Fruit fly (Drosophila melanogaster) whole organism, embryonic: ENCODE measurements around the gene Alg9.

ENCODE experiments used
- CG12155 ChIP-seq: fragments of 200-800 bp; sonication (Bioruptor generic); optimal IDR thresholded peaks from 3 replicates; lab custom pipeline; 2016; ENCODE audit warnings: missing biosample characterization, missing genetic modification characterization
- CG14014 ChIP-seq: fragments of 200-800 bp; sonication (Bioruptor generic); IDR thresholded peaks from 2 replicates; pipeline ENCODE4 v1.3.6; 2022; ENCODE audit warnings: missing biosample characterization, missing genetic modification characterization
- CG15479 ChIP-seq: fragments of 200-800 bp; sonication (Bioruptor generic); optimal IDR thresholded peaks from 3 replicates; lab custom pipeline; 2019; ENCODE audit warnings: missing biosample characterization, mild to moderate bottlenecking, missing genetic modification characterization, moderate library complexity
- CG17328 ChIP-seq: fragments of 200-800 bp; sonication (Bioruptor generic); IDR thresholded peaks from 2 replicates; pipeline ENCODE4 v1.3.6; 2022; ENCODE audit warnings: missing biosample characterization, missing genetic modification characterization
- CG18011 ChIP-seq: fragments of 200-800 bp; sonication (Bioruptor generic); optimal IDR thresholded peaks from 2 replicates; lab custom pipeline; 2017; ENCODE audit warnings: missing biosample characterization, missing genetic modification characterization, mild to moderate bottlenecking, moderate library complexity, missing genotype
- CG1832 ChIP-seq: fragments of 200-800 bp; sonication (Bioruptor generic); optimal IDR thresholded peaks from 2 replicates; lab custom pipeline; 2017; ENCODE audit warnings: missing biosample characterization, mild to moderate bottlenecking, missing genetic modification characterization, inconsistent platforms
- CG2889 ChIP-seq: fragments of 200-800 bp; sonication (Bioruptor generic); IDR thresholded peaks from 3 replicates; pipeline ENCODE4 v1.3.6; 2022; ENCODE audit warnings: missing biosample characterization, missing genetic modification characterization
- CG34224 ChIP-seq: fragments of 200-800 bp; sonication (Bioruptor generic); IDR thresholded peaks from 3 replicates; pipeline ENCODE4 v1.3.6; 2022; ENCODE audit warnings: missing biosample characterization, missing genetic modification characterization; ENCODE audit not compliant: partially characterized antibody
- CG4328 ChIP-seq: fragments of 200-800 bp; sonication (Bioruptor generic); optimal IDR thresholded peaks from 3 replicates; lab custom pipeline; 2017; ENCODE audit warnings: missing biosample characterization, missing genetic modification reagents, missing genetic modification characterization
- CG5180 ChIP-seq: fragments of 200-800 bp; sonication (Bioruptor generic); optimal IDR thresholded peaks from 3 replicates; lab custom pipeline; 2017; ENCODE audit warnings: missing biosample characterization, missing genetic modification characterization, mild to moderate bottlenecking, moderate library complexity, missing genetic modification reagents
- CG6272 ChIP-seq: fragments of 200-800 bp; sonication (Bioruptor generic); IDR thresholded peaks from 2 replicates; pipeline ENCODE4 v1.3.6; 2022; ENCODE audit warnings: missing biosample characterization, missing genetic modification characterization
- CG7556 ChIP-seq: fragments of 200-800 bp; sonication (Bioruptor generic); optimal IDR thresholded peaks from 2 replicates; lab custom pipeline; 2017; ENCODE audit warnings: missing biosample characterization, mild to moderate bottlenecking, missing genetic modification characterization
- CG8290 ChIP-seq, 3 experiments: fragments of 200-800 bp; sonication (Bioruptor generic); optimal IDR thresholded peaks; 2 replicates each; lab custom pipeline; 2016 to 2019; ENCODE audit warnings: missing biosample characterization in 3 of 3, missing genetic modification characterization in 3 of 3, mild to moderate bottlenecking in 2 of 3, moderate library complexity in 1 of 3
- CG8944 ChIP-seq: fragments of 200-800 bp; sonication (Bioruptor generic); optimal IDR thresholded peaks from 3 replicates; lab custom pipeline; 2016; ENCODE audit warnings: missing biosample characterization, missing genetic modification characterization
- D19A ChIP-seq: fragments of 200-800 bp; optimal IDR thresholded peaks from 3 replicates; lab custom pipeline; 2019; ENCODE audit warnings: missing biosample characterization, mild to moderate bottlenecking, missing genetic modification characterization, moderate library complexity
- E2f1 ChIP-seq: fragments of 200-800 bp; sonication (Bioruptor generic); IDR thresholded peaks from 2 replicates; pipeline ENCODE4 v1.3.6; 2022; ENCODE audit warnings: missing biosample characterization, missing genetic modification characterization
- HHEX ChIP-seq: fragments of 200-800 bp; sonication (Bioruptor generic); optimal IDR thresholded peaks from 3 replicates; lab custom pipeline; 2017; ENCODE audit warnings: missing biosample characterization, mild to moderate bottlenecking, missing genetic modification characterization, missing genetic modification reagents
- HLHmδ ChIP-seq: fragments of 200-800 bp; sonication (Bioruptor generic); optimal IDR thresholded peaks from 2 replicates; lab custom pipeline; 2018; ENCODE audit warnings: missing biosample characterization, mild to moderate bottlenecking, missing genetic modification characterization, moderate library complexity
- Hr3 ChIP-seq: fragments of 200-800 bp; sonication (Bioruptor generic); optimal IDR thresholded peaks from 3 replicates; lab custom pipeline; 2016; ENCODE audit warnings: missing biosample characterization, missing genetic modification characterization
- Hsf ChIP-seq: fragments of 200-800 bp; sonication (Bioruptor generic); optimal IDR thresholded peaks from 3 replicates; lab custom pipeline; 2016; ENCODE audit warnings: missing biosample characterization, missing genetic modification characterization
- MTF-1 ChIP-seq: fragments of 200-800 bp; sonication (Bioruptor generic); optimal IDR thresholded peaks from 2 replicates; lab custom pipeline; 2018; ENCODE audit warnings: missing biosample characterization, mild to moderate bottlenecking, missing genetic modification characterization, borderline replicate concordance
- Max ChIP-seq: fragments of 200-800 bp; sonication (Bioruptor generic); optimal IDR thresholded peaks from 2 replicates; lab custom pipeline; 2016; ENCODE audit warnings: missing biosample characterization, mild to moderate bottlenecking, missing genetic modification characterization
- Myb ChIP-seq: fragments of 200-800 bp; sonication (Bioruptor generic); optimal IDR thresholded peaks from 2 replicates; lab custom pipeline; 2016; ENCODE audit warnings: missing biosample characterization, missing genetic modification characterization
- NFAT ChIP-seq: fragments of 200-800 bp; sonication (Bioruptor generic); IDR thresholded peaks from 2 replicates; pipeline ENCODE4 v1.3.6; 2022; ENCODE audit warnings: missing biosample characterization, missing genetic modification characterization
- Nf-YB ChIP-seq: fragments of 200-800 bp; sonication (Bioruptor generic); optimal IDR thresholded peaks from 3 replicates; lab custom pipeline; 2019; ENCODE audit warnings: missing biosample characterization, mild to moderate bottlenecking, missing genetic modification characterization, moderate library complexity
- Poxn ChIP-seq: fragments of 200-800 bp; sonication (Bioruptor generic); IDR thresholded peaks from 2 replicates; pipeline ENCODE4 v1.3.6; 2022; ENCODE audit warnings: missing biosample characterization, missing genetic modification characterization
- Ptx1 ChIP-seq: fragments of 200-800 bp; sonication (Bioruptor generic); IDR thresholded peaks from 2 replicates; pipeline ENCODE4 v1.3.6; 2022; ENCODE audit warnings: missing biosample characterization, missing genetic modification characterization
- YL-1 ChIP-seq: fragments of 200-800 bp; sonication (Bioruptor generic); optimal IDR thresholded peaks from 3 replicates; lab custom pipeline; 2017; ENCODE audit warnings: missing biosample characterization, mild to moderate bottlenecking, missing genetic modification characterization
- al ChIP-seq: fragments of 200-800 bp; sonication (Bioruptor generic); IDR thresholded peaks from 2 replicates; pipeline ENCODE4 v1.3.6; 2022; ENCODE audit warnings: missing biosample characterization, missing genetic modification characterization
- amos ChIP-seq: fragments of 200-800 bp; sonication (Bioruptor generic); IDR thresholded peaks from 2 replicates; pipeline ENCODE4 v1.3.6; 2022; ENCODE audit warnings: missing biosample characterization, missing genetic modification characterization; ENCODE audit not compliant: partially characterized antibody
- ato ChIP-seq: fragments of 200-800 bp; sonication (Bioruptor generic); IDR thresholded peaks from 2 replicates; pipeline ENCODE4 v1.3.6; 2022; ENCODE audit warnings: missing biosample characterization, missing genetic modification characterization; ENCODE audit not compliant: partially characterized antibody
- bigmax ChIP-seq: fragments of 200-800 bp; sonication (Bioruptor generic); optimal IDR thresholded peaks from 2 replicates; lab custom pipeline; 2018; ENCODE audit warnings: missing biosample characterization, mild to moderate bottlenecking, missing genetic modification characterization
- dm ChIP-seq: fragments of 200-800 bp; sonication (Bioruptor generic); optimal IDR thresholded peaks from 3 replicates; lab custom pipeline; 2016; ENCODE audit warnings: missing biosample characterization, missing genetic modification characterization
- exex ChIP-seq: fragments of 200-800 bp; sonication (Bioruptor generic); optimal IDR thresholded peaks from 4 replicates; lab custom pipeline; 2018; ENCODE audit warnings: missing biosample characterization, mild to moderate bottlenecking, missing genetic modification characterization, moderate library complexity
- grau ChIP-seq: fragments of 200-800 bp; optimal IDR thresholded peaks from 3 replicates; lab custom pipeline; 2019; ENCODE audit warnings: missing biosample characterization, mild to moderate bottlenecking, missing genetic modification characterization, moderate library complexity
- h ChIP-seq: fragments of >200 bp; optimal IDR thresholded peaks from 2 replicates; lab custom pipeline; 2017
- her ChIP-seq: fragments of 200-800 bp; sonication (Bioruptor generic); optimal IDR thresholded peaks from 2 replicates; lab custom pipeline; 2016; ENCODE audit warnings: missing biosample characterization, missing genetic modification characterization
- jigr1 ChIP-seq: fragments of 200-800 bp; sonication (Bioruptor generic); IDR thresholded peaks from 3 replicates; pipeline ENCODE4 v1.3.6; 2022; ENCODE audit warnings: missing biosample characterization, missing genetic modification characterization
- kni ChIP-seq: fragments of 200-800 bp; sonication (Bioruptor generic); optimal IDR thresholded peaks from 3 replicates; lab custom pipeline; 2017; ENCODE audit warnings: mild to moderate bottlenecking, missing biosample characterization, missing genetic modification reagents, missing genetic modification characterization
- mirr ChIP-seq: fragments of 200-800 bp; sonication (Bioruptor generic); optimal IDR thresholded peaks from 3 replicates; lab custom pipeline; 2018; ENCODE audit warnings: missing biosample characterization, mild to moderate bottlenecking, missing genetic modification characterization
- onecut ChIP-seq: fragments of 200-800 bp; sonication (Bioruptor generic); IDR thresholded peaks from 2 replicates; pipeline ENCODE4 v1.3.6; 2022; ENCODE audit warnings: missing biosample characterization, missing genetic modification characterization
- sd ChIP-seq: fragments of 200-800 bp; sonication (Bioruptor generic); optimal IDR thresholded peaks from 3 replicates; lab custom pipeline; 2018; ENCODE audit warnings: missing biosample characterization, mild to moderate bottlenecking, missing genetic modification characterization, moderate library complexity
- sqz ChIP-seq: fragments of 200-800 bp; sonication (Bioruptor generic); optimal IDR thresholded peaks from 3 replicates; lab custom pipeline; 2018; ENCODE audit warnings: missing biosample characterization, mild to moderate bottlenecking, missing genetic modification characterization
- ssp ChIP-seq: fragments of 200-800 bp; sonication (Bioruptor generic); IDR thresholded peaks from 2 replicates; pipeline ENCODE4 v1.3.6; 2022; ENCODE audit warnings: missing biosample characterization, missing genetic modification characterization
- wdn ChIP-seq: fragments of 200-800 bp; sonication (Bioruptor generic); IDR thresholded peaks from 2 replicates; pipeline ENCODE4 v1.3.6; 2022; ENCODE audit warnings: missing biosample characterization, missing genetic modification characterization
- zen2 ChIP-seq: fragments of 200-800 bp; sonication (Bioruptor generic); IDR thresholded peaks from 3 replicates; pipeline ENCODE4 v1.3.6; 2022; ENCODE audit warnings: missing biosample characterization, missing genetic modification characterization; ENCODE audit not compliant: partially characterized antibody

Alg9 gene

dm6 chr3R:25247379-25247869 lies 26.0 kb downstream of the Alg9 start, which contains the start of the genes RpS27 and Nup37 (continued):
- TF ChIP-seq onecut (GFP tag; lab: Robert Waterston, UW) (peak; percentile 97), Nf-YB (GFP tag; lab: Kevin White, UChicago) (peak; percentile 84), CG8944 (GFP tag; lab: Kevin White, UChicago) (peak; percentile 98), al (peak; percentile 95), CG8290 (GFP tag; optimal IDR thresholded peaks at IDR 0.05; lab: Kevin White, UChicago) (peak; percentile 98), CG8290 (tag; optimal IDR thresholded peaks at IDR 0.05; lab: Kevin White, UChicago) (peak; percentile 97 to 100)
- TF ChIP-seq, all 482 proteins: peak for 444

- TF ChIP-seq CG34224 (peak; percentile 98), amos (GFP tag; lab: Robert Waterston, UW) (peak; percentile 99), ato (peak; percentile 99), sqz (GFP tag; lab: Kevin White, UChicago) (peak; percentile 80), jigr1 (GFP tag; lab: Robert Waterston, UW) (no peak; the same call in 2 of the 3 replicates), grau (tag; lab: Kevin White, UChicago) (peak; percentile 34), Poxn (GFP tag; lab: Robert Waterston, UW) (no peak), mirr (GFP tag; lab: Kevin White, UChicago) (no peak), CG17328 (GFP tag; lab: Robert Waterston, UW) (no peak), D19A (tag; lab: Kevin White, UChicago) (no peak), exex (tag; lab: Kevin White, UChicago) (no peak), E2f1 (GFP tag; lab: Robert Waterston, UW) (0 out of 2 replicates have a peak, but pooled peaks have one; percentile 19), h (lab: Kevin White, UChicago) (no peak), ssp (GFP tag; lab: Robert Waterston, UW) (no peak), CG1832 (no peak), zen2 (peak; percentile 98), CG6272 (no peak), Hsf (GFP tag; lab: Kevin White, UChicago) (no peak), CG4328 (GFP tag; lab: Kevin White, UChicago) (no peak), YL-1 (GFP tag; lab: Kevin White, UChicago) (peak; percentile 34), CG15479 (peak; percentile 70), dm (GFP tag; lab: Kevin White, UChicago) (peak; percentile 21), CG5180 (no peak), MTF-1 (no peak), CG2889 (GFP tag; lab: Robert Waterston, UW) (no peak), NFAT (GFP tag; lab: Robert Waterston, UW) (0 out of 2 replicates have a peak, but pooled peaks have one; percentile 31), CG14014 (GFP tag; lab: Robert Waterston, UW) (no peak), CG12155 (GFP tag; lab: Kevin White, UChicago) (no peak), Hr3 (no peak), Max (GFP tag; lab: Kevin White, UChicago) (no peak), sd (tag; lab: Kevin White, UChicago) (peak; percentile 64), kni (GFP tag; lab: Kevin White, UChicago) (no peak), her (GFP tag; lab: Kevin White, UChicago) (no peak), Myb (GFP tag; lab: Kevin White, UChicago) (peak; percentile 9), wdn (GFP tag; lab: Robert Waterston, UW) (no peak), CG18011 (GFP tag; lab: Kevin White, UChicago) (no peak), bigmax (peak; percentile 96), HHEX (GFP tag; lab: Kevin White, UChicago) (no peak), CG7556 (GFP tag; lab: Kevin White, UChicago) (no peak), Ptx1 (GFP tag; lab: Robert Waterston, UW) (no peak), HLHmδ (GFP tag; lab: Kevin White, UChicago) (no peak)
These were observed 28.1 kb downstream of the Alg9 start, which contains the start of gene Nup358 for dm6 chr3R:25249145-25250141. Nup358 (plus strand) TSS chr3R:25249348.
